Fruit fly (Drosophila melanogaster) whole organism: ENCODE results near the gene ver.

Experiments used
- CG8478 ChIP-seq: fragments of >200 bp; optimal IDR thresholded peaks from 2 replicates; lab custom pipeline; 2018; ENCODE audit warnings: inconsistent platforms
- Dll ChIP-seq: fragments of >200 bp; optimal IDR thresholded peaks from 2 replicates; lab custom pipeline; 2017
- EcR ChIP-seq, 2 experiments: fragments of >200 bp; optimal IDR thresholded peaks; 2 replicates each; lab custom pipeline; 2017; ENCODE audit warnings: missing biosample characterization in 2 of 2, missing genetic modification characterization in 2 of 2, missing genetic modification reagents in 2 of 2
- pan ChIP-seq: fragments of >200 bp; optimal IDR thresholded peaks from 2 replicates; lab custom pipeline; 2017
- psq ChIP-seq: fragments of >200 bp; optimal IDR thresholded peaks from 2 replicates; lab custom pipeline; 2017
- usp ChIP-seq: fragments of >200 bp; optimal IDR thresholded peaks from 2 replicates; lab custom pipeline; 2017; ENCODE audit warnings: missing biosample characterization, missing genetic modification characterization, mixed read lengths

DNA sequence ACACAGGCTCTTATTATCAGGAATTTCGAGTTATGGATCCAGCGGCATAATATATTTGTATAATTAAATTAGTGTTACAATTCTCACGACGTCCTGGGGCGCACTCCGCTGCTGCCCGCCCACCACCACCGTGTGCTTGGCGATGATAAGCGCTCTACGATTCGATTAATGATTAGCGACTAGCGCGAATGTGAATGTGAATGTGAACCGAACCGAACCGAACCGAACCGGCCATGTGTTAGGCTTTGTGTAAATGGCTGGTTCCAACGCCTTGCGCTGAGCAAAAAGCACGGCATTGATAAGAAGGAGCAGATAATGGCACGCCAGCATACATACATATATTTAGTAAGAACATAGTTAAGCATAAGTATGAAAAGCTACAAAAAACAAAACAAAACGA, 4.5 kb upstream of the ver start:
- TF ChIP-seq psq (lab: Kevin White, UChicago): no peak
- no peak for TF ChIP-seq Dll (lab: Kevin White, UChicago)
- no peak for TF ChIP-seq CG8478 (lab: Kevin White, UChicago)
- TF ChIP-seq pan (lab: Kevin White, UChicago): no peak
- TF ChIP-seq EcR (GFP tag; optimal IDR thresholded peaks at IDR 0.05; lab: Kevin White, UChicago): no peak
- TF ChIP-seq usp (GFP tag; lab: Kevin White, UChicago): no peak
